Worm (Caenorhabditis elegans): Measurements from ENCODE around the gene C09H5.7.

The C09H5.7 gene

DNA sequence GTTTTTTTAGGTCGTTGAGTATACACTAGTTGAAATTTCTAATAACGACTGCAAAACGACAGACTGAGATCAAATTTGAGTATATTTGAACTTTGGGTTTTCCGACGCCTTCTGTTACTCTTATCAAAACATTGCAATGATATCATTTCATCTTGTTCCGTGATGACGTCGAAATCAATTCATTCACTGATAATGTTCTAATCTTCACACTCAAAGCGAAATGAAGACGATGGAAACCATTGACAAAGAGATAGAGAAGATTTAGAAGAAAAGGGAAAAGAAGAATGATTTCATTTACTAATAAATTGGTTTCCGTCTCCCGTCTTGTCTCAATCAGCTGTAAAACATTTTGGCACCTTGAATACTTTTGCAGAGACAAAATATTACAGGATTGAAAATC, 11.9 kb downstream of the C09H5.7 start:
- peak; percentile 85 for TF ChIP-seq sma-9 (GFP tag; optimal IDR thresholded peaks at IDR 0.05)
- TF ChIP-seq sma-9 (tag; optimal IDR thresholded peaks at IDR 0.05): no peak
- TF ChIP-seq nhr-10 (tag; optimal IDR thresholded peaks at IDR 0.05): no peak
- TF ChIP-seq nhr-11 (tag; optimal IDR thresholded peaks at IDR 0.05): no peak
- peak; percentile 71 for TF ChIP-seq blmp-1 (tag; optimal IDR thresholded peaks at IDR 0.05; ENCODE audit: insufficient read depth)
- TF ChIP-seq nhr-21 (tag; optimal IDR thresholded peaks at IDR 0.05): peak; percentile 48
- no peak for TF ChIP-seq nhr-25 (tag; optimal IDR thresholded peaks at IDR 0.05)
- no peak for TF ChIP-seq ceh-82 (tag; optimal IDR thresholded peaks at IDR 0.05)
- peak; percentile 14 for TF ChIP-seq sma-3 (GFP tag; optimal IDR thresholded peaks at IDR 0.05)
- TF ChIP-seq ztf-1 (GFP tag; conservative IDR thresholded peaks at IDR 0.05): no peak
- no peak for TF ChIP-seq lin-39 (tag; optimal IDR thresholded peaks at IDR 0.05)
- no peak for TF ChIP-seq unc-39 (tag; optimal IDR thresholded peaks at IDR 0.05)
- peak; percentile 30 for TF ChIP-seq fos-1 (tag; optimal IDR thresholded peaks at IDR 0.05)
- no peak for TF ChIP-seq nhr-12 (tag; optimal IDR thresholded peaks at IDR 0.05)

- TF ChIP-seq ztf-11 (tag; optimal IDR thresholded peaks at IDR 0.05) (no peak), Y55F3AM.14 (GFP tag; optimal IDR thresholded peaks at IDR 0.05) (no peak), mab-5 (tag; optimal IDR thresholded peaks at IDR 0.05) (no peak), nhr-12 (tag; optimal IDR thresholded peaks at IDR 0.05) (no peak), crh-2 (tag; optimal IDR thresholded peaks at IDR 0.05) (no peak), lin-13 (GFP tag; optimal IDR thresholded peaks at IDR 0.05) (no peak), nhr-25 (tag; optimal IDR thresholded peaks at IDR 0.05) (no peak), snpc-4 (tag; optimal IDR thresholded peaks at IDR 0.05) (no peak)
Measured at ce11 chrV:8072047-8072446, 13.0 kb downstream of the C09H5.7 start, which contains the start of gene str-144. TSS of gene str-144 (minus strand) at chrV:8072147.

ce11 chrV:8069637-8070036, 15.4 kb downstream of the C09H5.7 start, which contains the start of gene str-143:
TSS of gene str-143 (minus strand) at chrV:8069737.
- TF ChIP-seq nhr-23 (tag; optimal IDR thresholded peaks at IDR 0.05): no peak

DNA sequence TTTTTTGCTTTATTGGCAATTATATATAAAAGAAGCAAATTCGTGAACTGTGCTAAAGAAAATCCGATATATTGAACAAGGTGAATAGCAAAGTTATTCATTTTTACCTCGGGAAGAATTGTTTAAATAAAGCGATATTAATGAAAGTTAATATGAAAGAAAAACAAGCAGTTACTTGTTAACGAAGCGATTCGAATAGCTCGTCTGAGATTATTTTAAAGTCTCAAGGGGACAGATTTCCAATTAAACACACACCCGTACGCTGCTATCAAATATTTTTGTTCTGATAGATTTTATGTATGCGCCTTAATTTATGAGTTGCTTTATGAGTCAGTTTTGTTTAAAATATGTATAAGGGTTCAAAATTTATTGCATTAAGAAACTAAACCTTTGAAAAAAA, 17.2 kb downstream of the C09H5.7 start, which contains the start of gene str-140:
Gene str-140, minus strand, starts transcription at position 101 of the 400 bp plus-strand sequence.
- no peak for TF ChIP-seq zag-1 (tag; optimal IDR thresholded peaks at IDR 0.05)
- TF ChIP-seq ceh-16 (tag; optimal IDR thresholded peaks at IDR 0.05): no peak

- TF ChIP-seq lin-13 (GFP tag; optimal IDR thresholded peaks at IDR 0.05) (no peak), nhr-23 (tag; optimal IDR thresholded peaks at IDR 0.05) (no peak), zag-1 (tag; optimal IDR thresholded peaks at IDR 0.05) (no peak), nhr-21 (tag; optimal IDR thresholded peaks at IDR 0.05) (no peak), elt-3 (tag; optimal IDR thresholded peaks at IDR 0.05) (no peak), egl-27 (tag; optimal IDR thresholded peaks at IDR 0.05) (no peak), skn-1 (tag; optimal IDR thresholded peaks at IDR 0.05) (no peak), sma-9 (GFP tag; optimal IDR thresholded peaks at IDR 0.05) (no peak), sma-9 (tag; optimal IDR thresholded peaks at IDR 0.05) (no peak), nhr-77 (tag; optimal IDR thresholded peaks at IDR 0.05) (no peak), elt-1 (tag; optimal IDR thresholded peaks at IDR 0.05) (no peak), snpc-4 (tag; optimal IDR thresholded peaks at IDR 0.05) (no peak), mdl-1 (tag; optimal IDR thresholded peaks at IDR 0.05) (no peak), fos-1 (tag; optimal IDR thresholded peaks at IDR 0.05) (no peak), nhr-129 (tag; optimal IDR thresholded peaks at IDR 0.05) (no peak)
Measured at ce11 chrV:8062074-8062473, 23.0 kb downstream of the C09H5.7 start, which contains the start of gene str-139. TSS of gene str-139 (minus strand) at chrV:8062174.

DNA sequence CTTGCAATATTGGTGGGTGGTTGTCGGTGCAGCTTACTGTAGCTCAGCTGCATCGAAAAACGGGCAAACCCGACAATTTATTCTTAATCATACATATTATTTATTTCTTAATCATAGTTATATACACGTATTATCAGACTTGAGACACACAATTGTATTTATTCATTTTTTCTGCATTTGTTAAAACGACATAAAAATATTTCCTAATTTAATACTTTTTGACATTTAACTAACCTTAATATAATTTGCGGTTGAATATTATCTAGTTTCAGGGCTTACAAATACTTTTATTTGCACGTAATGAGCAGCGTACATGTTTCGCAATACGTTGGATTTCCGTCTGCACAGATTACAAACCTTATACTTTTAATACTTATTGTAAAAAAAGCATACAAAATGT, 26.7 kb downstream of the C09H5.7 start, which contains the start of gene str-138:
Gene str-138, plus strand, starts transcription at position 301 of the 400 bp plus-strand sequence.
- no peak for TF ChIP-seq unc-39 (tag; optimal IDR thresholded peaks at IDR 0.05)
- TF ChIP-seq nhr-10 (tag; optimal IDR thresholded peaks at IDR 0.05): no peak
- TF ChIP-seq F13H6.1 (tag; optimal IDR thresholded peaks at IDR 0.05): no peak
- TF ChIP-seq mab-5 (tag; optimal IDR thresholded peaks at IDR 0.05): no peak

ce11 chrV:8055170-8055569, 29.9 kb downstream of the C09H5.7 start:
- TF ChIP-seq mbf-1 (tag; optimal IDR thresholded peaks at IDR 0.05): no peak
- TF ChIP-seq blmp-1 (tag; optimal IDR thresholded peaks at IDR 0.05; ENCODE audit: insufficient read depth): peak; percentile 14

Data from whole organism, L2 larva.